Fruit fly (Drosophila melanogaster) whole organism, pupa: ENCODE measurements around the gene CG43219.

Source experiments
- CG10348 ChIP-seq: fragments of 200-800 bp; sonication (Bioruptor generic); IDR thresholded peaks from 2 replicates; pipeline ENCODE4 v1.3.6; 2022; ENCODE audit warnings: missing biosample characterization, missing genetic modification characterization
- CG12605 ChIP-seq: fragments of 200-800 bp; sonication (Bioruptor generic); IDR thresholded peaks from 2 replicates; pipeline ENCODE4 v1.3.6; 2022; ENCODE audit warnings: missing biosample characterization, missing genetic modification characterization
- CG13204 ChIP-seq: fragments of 200-800 bp; sonication (Bioruptor generic); optimal IDR thresholded peaks from 2 replicates; lab custom pipeline; 2018; ENCODE audit warnings: missing biosample characterization, mild to moderate bottlenecking, missing genetic modification characterization, moderate library complexity
- CG14655 ChIP-seq: fragments of 200-800 bp; sonication (Bioruptor generic); optimal IDR thresholded peaks from 3 replicates; lab custom pipeline; 2017; ENCODE audit warnings: mild to moderate bottlenecking, missing biosample characterization, missing genetic modification reagents, missing genetic modification characterization
- CG15710 ChIP-seq: fragments of 200-800 bp; sonication (Bioruptor generic); optimal IDR thresholded peaks from 2 replicates; lab custom pipeline; 2018; ENCODE audit warnings: missing biosample characterization, mild to moderate bottlenecking, missing genetic modification characterization, moderate library complexity
- CG17806 ChIP-seq: fragments of 200-800 bp; sonication (Bioruptor generic); optimal IDR thresholded peaks from 2 replicates; lab custom pipeline; 2018; ENCODE audit warnings: missing biosample characterization, mild to moderate bottlenecking, missing genetic modification characterization, moderate library complexity
- CG32121 ChIP-seq: fragments of 200-800 bp; sonication (Bioruptor generic); IDR thresholded peaks from 2 replicates; pipeline ENCODE4 v1.3.6; 2022; ENCODE audit warnings: missing biosample characterization, missing genetic modification characterization
- CG34367 ChIP-seq: fragments of 200-800 bp; sonication (Bioruptor generic); optimal IDR thresholded peaks from 2 replicates; lab custom pipeline; 2018; ENCODE audit warnings: missing biosample characterization, mild to moderate bottlenecking, missing genetic modification characterization
- CG4496 ChIP-seq: fragments of 200-800 bp; sonication (Bioruptor generic); IDR thresholded peaks from 3 replicates; pipeline ENCODE4 v1.3.6; 2022; ENCODE audit warnings: missing biosample characterization, missing genetic modification characterization
- CG8159 ChIP-seq: fragments of 200-800 bp; sonication (Bioruptor generic); optimal IDR thresholded peaks from 3 replicates; lab custom pipeline; 2018; ENCODE audit warnings: missing biosample characterization, mild to moderate bottlenecking, missing genetic modification characterization, moderate library complexity
- CG8301 ChIP-seq: fragments of 200-800 bp; sonication (Bioruptor generic); optimal IDR thresholded peaks from 2 replicates; lab custom pipeline; 2018; ENCODE audit warnings: missing biosample characterization, mild to moderate bottlenecking, missing genetic modification characterization
- CG9948 ChIP-seq: fragments of 200-800 bp; sonication (Bioruptor generic); optimal IDR thresholded peaks from 2 replicates; lab custom pipeline; 2018; ENCODE audit warnings: missing biosample characterization, mild to moderate bottlenecking, missing genetic modification characterization, moderate library complexity
- D1 ChIP-seq: fragments of 200-800 bp; sonication (Bioruptor generic); optimal IDR thresholded peaks from 2 replicates; lab custom pipeline; 2018; ENCODE audit warnings: missing biosample characterization, mild to moderate bottlenecking, missing genetic modification characterization, moderate library complexity
- EcR ChIP-seq: fragments of 200-800 bp; sonication (Bioruptor generic); optimal IDR thresholded peaks from 3 replicates; lab custom pipeline; 2019; ENCODE audit warnings: missing biosample characterization, missing genetic modification characterization, mild to moderate bottlenecking, moderate library complexity, missing genetic modification reagents
- Ets98B ChIP-seq: fragments of 200-800 bp; sonication (Bioruptor generic); IDR thresholded peaks from 2 replicates; pipeline ENCODE4 v1.3.6; 2022; ENCODE audit warnings: missing biosample characterization, missing genetic modification characterization
- Pif1A ChIP-seq: fragments of 200-800 bp; sonication (Bioruptor generic); optimal IDR thresholded peaks from 3 replicates; lab custom pipeline; 2016; ENCODE audit warnings: missing biosample characterization, missing genetic modification characterization
- Pif1B ChIP-seq: fragments of 200-800 bp; sonication (Bioruptor generic); optimal IDR thresholded peaks from 3 replicates; lab custom pipeline; 2016; ENCODE audit warnings: missing biosample characterization, missing genetic modification characterization
- Snoo ChIP-seq: fragments of 200-800 bp; sonication (Bioruptor generic); optimal IDR thresholded peaks from 3 replicates; lab custom pipeline; 2017; ENCODE audit warnings: missing biosample characterization, mild to moderate bottlenecking, missing genetic modification characterization, inconsistent platforms
- fd96Ca ChIP-seq: fragments of 200-800 bp; sonication (Bioruptor generic); IDR thresholded peaks from 3 replicates; pipeline ENCODE4 v1.3.6; 2022; ENCODE audit warnings: missing biosample characterization, missing genetic modification characterization
- gl ChIP-seq: fragments of 200-800 bp; sonication (Bioruptor generic); optimal IDR thresholded peaks from 2 replicates; lab custom pipeline; 2018; ENCODE audit warnings: missing biosample characterization, mild to moderate bottlenecking, missing genetic modification characterization
- rn ChIP-seq: fragments of 200-800 bp; sonication (Bioruptor generic); IDR thresholded peaks from 2 replicates; pipeline ENCODE4 v1.3.6; 2022; ENCODE audit warnings: missing biosample characterization, missing genetic modification characterization

The CG43219 gene

dm6 chr3L:21239999-21240509 lies 19.9 kb downstream of the CG43219 start:
- TF ChIP-seq D1 (no peak), Pif1B (GFP tag; lab: Kevin White, UChicago) (peak; percentile 35), Ets98B (GFP tag; lab: Robert Waterston, UW) (peak; percentile 58; the same call in 1 of the 2 replicates), CG4496 (GFP tag; lab: Robert Waterston, UW) (peak; percentile 70), rn (GFP tag; lab: Robert Waterston, UW) (no peak), CG32121 (GFP tag; lab: Robert Waterston, UW) (peak; percentile 56), Pif1A (GFP tag; lab: Kevin White, UChicago) (peak; percentile 40), Snoo (tag; lab: Kevin White, UChicago) (peak; percentile 39), CG13204 (GFP tag; lab: Kevin White, UChicago) (peak; percentile 55), CG17806 (tag; lab: Kevin White, UChicago) (no peak), EcR (GFP tag; lab: Kevin White, UChicago) (peak; percentile 86), CG12605 (peak; percentile 76; the same call in 1 of the 2 replicates), CG14655 (GFP tag; lab: Kevin White, UChicago) (peak; percentile 27), CG8301 (tag; lab: Kevin White, UChicago) (peak; percentile 20), CG9948 (tag; lab: Kevin White, UChicago) (no peak)

DNA sequence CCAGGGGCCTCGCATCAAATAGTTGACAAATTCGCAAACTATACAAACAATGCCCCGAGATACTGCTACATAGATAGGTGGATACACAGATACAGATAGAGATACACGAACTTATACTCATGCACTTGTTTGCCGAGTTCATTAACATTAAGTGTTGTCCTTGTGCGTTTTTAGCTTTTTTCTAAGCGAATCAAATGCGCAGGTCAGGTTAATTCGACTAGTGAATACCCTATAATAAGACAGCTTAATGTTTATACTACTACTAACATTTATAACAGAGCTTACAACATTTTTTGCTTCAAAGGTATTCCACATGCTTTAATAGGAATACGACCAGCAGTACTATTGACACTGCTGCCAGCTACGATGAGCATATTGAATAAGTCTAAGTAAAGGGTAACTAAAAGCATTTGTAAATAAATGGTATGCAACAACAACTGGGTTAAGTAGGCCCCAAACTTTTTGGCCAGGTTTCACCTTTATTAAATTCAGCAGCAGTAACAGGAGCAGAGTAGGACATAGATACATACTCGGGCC lies 21.3 kb downstream of the CG43219 start:
- TF ChIP-seq Pif1B (GFP tag; lab: Kevin White, UChicago) (no peak), CG9948 (tag; lab: Kevin White, UChicago) (peak; percentile 4), CG8301 (tag; lab: Kevin White, UChicago) (peak; percentile 31), CG12605 (peak; percentile 34; the same call in 1 of the 2 replicates)

dm6 chr3L:21242958-21243357 lies 22.8 kb downstream of the CG43219 start:
- no peak for TF ChIP-seq CG13204 (GFP tag; lab: Kevin White, UChicago)
- TF ChIP-seq, all 21 proteins: peak for 0

- peak; percentile 60 for TF ChIP-seq CG9948 (tag; lab: Kevin White, UChicago)
- TF ChIP-seq CG17806 (tag; lab: Kevin White, UChicago), result peak; percentile 67
- TF ChIP-seq Pif1A (GFP tag; lab: Kevin White, UChicago), result peak; percentile 25
- no peak for TF ChIP-seq CG8159 (tag; lab: Kevin White, UChicago)
- TF ChIP-seq CG8301 (tag; lab: Kevin White, UChicago), result peak; percentile 6
- peak; percentile 14 for TF ChIP-seq CG14655 (GFP tag; lab: Kevin White, UChicago)
- TF ChIP-seq CG13204 (GFP tag; lab: Kevin White, UChicago), result no peak
These were observed 23.2 kb downstream of the CG43219 start for dm6 chr3L:21243417-21243816.

DNA sequence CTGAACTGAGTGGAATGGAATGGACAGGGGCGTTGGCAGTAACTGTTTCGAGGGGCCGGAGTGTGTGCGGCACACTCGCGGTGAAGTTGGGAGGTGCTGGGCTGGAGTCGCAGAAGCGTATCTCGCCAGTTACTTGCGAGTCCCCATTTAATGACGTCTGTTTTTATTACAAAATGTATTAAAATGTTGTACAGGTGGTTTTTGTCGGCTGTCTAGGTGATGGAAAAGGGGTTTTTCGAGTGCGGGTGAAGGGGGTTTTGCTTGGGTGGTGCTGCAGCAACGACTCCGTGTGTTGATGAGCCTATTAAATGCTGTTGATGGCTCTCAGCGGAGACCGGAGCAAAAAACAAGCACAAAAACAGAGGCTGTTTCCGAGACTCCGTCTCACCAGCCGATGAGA lies 31.2 kb downstream of the CG43219 start:
- peak; percentile 39; the same call in 1 of the 2 replicates for TF ChIP-seq CG12605
- peak; percentile 61 for TF ChIP-seq CG34367 (tag; lab: Kevin White, UChicago)
- peak; percentile 86 for TF ChIP-seq CG13204 (GFP tag; lab: Kevin White, UChicago)
- peak; percentile 74; the same call in 1 of the 2 replicates for TF ChIP-seq CG32121 (GFP tag; lab: Robert Waterston, UW)
- TF ChIP-seq CG10348 (GFP tag; lab: Robert Waterston, UW), result no peak
- TF ChIP-seq rn (GFP tag; lab: Robert Waterston, UW), result 0 out of 2 replicates have a peak, but pooled peaks have one; percentile 18
- peak; percentile 64 for TF ChIP-seq CG17806 (tag; lab: Kevin White, UChicago)
- TF ChIP-seq Pif1A (GFP tag; lab: Kevin White, UChicago), result peak; percentile 47
- TF ChIP-seq EcR (GFP tag; lab: Kevin White, UChicago), result peak; percentile 95
- TF ChIP-seq D1, result peak; percentile 40
- peak; percentile 72 for TF ChIP-seq CG8159 (tag; lab: Kevin White, UChicago)
- TF ChIP-seq CG8301 (tag; lab: Kevin White, UChicago), result peak; percentile 40
- peak; percentile 62; the same call in 2 of the 3 replicates for TF ChIP-seq fd96Ca
- peak; percentile 41 for TF ChIP-seq gl (tag; lab: Kevin White, UChicago)
- TF ChIP-seq CG4496 (GFP tag; lab: Robert Waterston, UW), result peak; percentile 54; the same call in 1 of the 3 replicates
- TF ChIP-seq Pif1B (GFP tag; lab: Kevin White, UChicago), result peak; percentile 7
- TF ChIP-seq CG9948 (tag; lab: Kevin White, UChicago), result peak; percentile 55
- peak; percentile 73 for TF ChIP-seq CG15710 (tag; lab: Kevin White, UChicago)
- TF ChIP-seq CG14655 (GFP tag; lab: Kevin White, UChicago), result peak; percentile 62
- peak; percentile 47; the same call in 1 of the 2 replicates for TF ChIP-seq Ets98B (GFP tag; lab: Robert Waterston, UW)
- peak; percentile 19 for TF ChIP-seq Snoo (tag; lab: Kevin White, UChicago)

- TF ChIP-seq Ets98B (GFP tag; lab: Robert Waterston, UW) (no peak), CG17806 (tag; lab: Kevin White, UChicago) (no peak), CG15710 (tag; lab: Kevin White, UChicago) (no peak), CG12605 (no peak), Pif1B (GFP tag; lab: Kevin White, UChicago) (no peak), D1 (no peak), gl (tag; lab: Kevin White, UChicago) (no peak), CG34367 (tag; lab: Kevin White, UChicago) (no peak), Snoo (tag; lab: Kevin White, UChicago) (peak; percentile 32), CG14655 (GFP tag; lab: Kevin White, UChicago) (no peak), fd96Ca (no peak), CG32121 (GFP tag; lab: Robert Waterston, UW) (peak; percentile 34), rn (GFP tag; lab: Robert Waterston, UW) (no peak), CG4496 (GFP tag; lab: Robert Waterston, UW) (peak; percentile 12; the same call in 1 of the 3 replicates), EcR (GFP tag; lab: Kevin White, UChicago) (peak; percentile 93), CG8159 (tag; lab: Kevin White, UChicago) (no peak), CG10348 (GFP tag; lab: Robert Waterston, UW) (no peak), CG8301 (tag; lab: Kevin White, UChicago) (no peak), CG9948 (tag; lab: Kevin White, UChicago) (no peak), Pif1A (GFP tag; lab: Kevin White, UChicago) (no peak), CG13204 (GFP tag; lab: Kevin White, UChicago) (peak; percentile 74)
These were observed 32.3 kb downstream of the CG43219 start for dm6 chr3L:21252525-21252924.
